Worm (Caenorhabditis elegans) whole organism, L2 larva: ENCODE measurements around the gene cnnm-2.

Experiments used
- nhr-11 ChIP-seq: fragments of 150-350 bp; optimal IDR thresholded peaks from 2 replicates; lab custom pipeline; 2014; ENCODE audit warnings: missing biosample characterization, missing genetic modification characterization
- snpc-4 ChIP-seq: fragments of 150-350 bp; optimal IDR thresholded peaks from 2 replicates; lab custom pipeline; 2014; ENCODE audit warnings: missing biosample characterization, missing genetic modification characterization

- no peak for TF ChIP-seq nhr-11
- no peak for TF ChIP-seq snpc-4 (tag; lab: Kevin White, UChicago)
Measured at ce11 chrX:8853524-8853923, 41.6 kb downstream of the cnnm-2 start, which contains the start of gene sprp-4.
